Fruit fly (Drosophila melanogaster): ENCODE measurements around the gene Whamy.

Gene Whamy

DNA sequence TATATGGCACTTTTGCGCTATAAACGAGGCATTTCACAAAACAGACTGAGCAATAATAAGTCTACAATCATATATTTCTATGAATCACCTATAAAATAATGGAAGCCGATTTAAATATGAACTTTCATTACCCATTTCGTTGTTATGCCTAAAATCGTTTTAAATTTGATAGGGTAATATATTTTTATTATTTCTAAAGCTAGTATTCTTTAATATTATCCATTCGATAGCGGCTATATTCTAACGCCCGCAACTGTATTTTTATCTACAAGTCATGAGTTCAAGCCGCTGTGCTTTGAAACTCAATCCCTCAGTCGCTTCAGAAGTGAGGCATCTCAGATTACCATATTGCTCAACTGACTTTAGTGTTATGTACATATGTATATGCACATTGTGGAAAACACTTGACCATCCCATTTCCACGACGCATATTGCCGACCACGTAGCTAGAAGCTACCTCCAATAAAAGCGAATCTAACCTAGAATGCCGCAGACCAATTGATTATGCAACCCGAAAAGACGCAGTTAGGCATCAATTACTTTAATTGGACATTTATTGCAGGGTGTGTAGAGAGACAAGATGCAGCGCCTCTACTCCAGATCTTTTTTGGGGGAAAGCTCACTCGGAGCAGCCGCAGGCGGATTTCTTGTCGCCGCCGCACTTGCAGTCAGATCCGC lies 9.2 kb upstream of the Whamy start:
- TF ChIP-seq Rel (GFP tag; optimal IDR thresholded peaks at IDR 0.05) (no peak), Rel (tag; optimal IDR thresholded peaks at IDR 0.05) (no peak), OdsH (GFP tag; optimal IDR thresholded peaks at IDR 0.05) (no peak), fru (GFP tag; optimal IDR thresholded peaks at IDR 0.05) (no peak), Hnf4 (GFP tag; optimal IDR thresholded peaks at IDR 0.05) (peak; percentile 33)

- TF ChIP-seq GATAd (GFP tag; optimal IDR thresholded peaks at IDR 0.05) (no peak), sv (GFP tag; optimal IDR thresholded peaks at IDR 0.05) (no peak), HLH106 (tag; optimal IDR thresholded peaks at IDR 0.05) (no peak), lola (GFP tag; optimal IDR thresholded peaks at IDR 0.05) (no peak), Hnf4 (GFP tag; optimal IDR thresholded peaks at IDR 0.05) (no peak), OdsH (GFP tag; optimal IDR thresholded peaks at IDR 0.05) (no peak), Jra (GFP tag; optimal IDR thresholded peaks at IDR 0.05) (no peak), CG32264 (GFP tag; optimal IDR thresholded peaks at IDR 0.05) (no peak), pan (optimal IDR thresholded peaks at IDR 0.05) (no peak)
These were observed 5.5 kb upstream of the Whamy start, which contains the start of gene CG12947 for dm6 chr3R:9779764-9780163. Gene CG12947, plus strand, starts transcription at chr3R:9780064.

DNA sequence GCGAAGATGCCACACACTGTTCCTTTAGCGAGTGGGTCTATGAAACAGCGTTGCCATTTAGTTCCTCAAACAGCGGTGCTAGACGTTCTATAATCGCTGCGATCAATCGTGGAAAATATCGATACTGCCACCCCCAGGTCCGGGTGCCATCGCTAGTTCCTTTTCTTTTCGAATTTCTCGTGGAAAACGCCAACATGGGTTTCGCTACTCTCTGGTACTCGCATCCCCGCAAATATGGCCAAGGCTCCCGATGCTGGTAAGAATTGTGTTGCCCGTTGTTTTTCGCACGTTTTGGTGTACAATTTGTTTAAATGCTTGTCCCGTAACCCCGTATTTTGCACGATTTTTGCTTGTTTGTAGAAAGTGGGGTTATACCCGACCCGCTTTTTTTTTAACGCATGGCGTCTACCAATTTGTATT lies 3.7 kb upstream of the Whamy start, which contains the start of gene RpS29:
RpS29 (plus strand) TSS at position 102 of the 420 bp plus-strand sequence.
- TF ChIP-seq fru (GFP tag; optimal IDR thresholded peaks at IDR 0.05) (peak; percentile 72), CrebA (GFP tag; optimal IDR thresholded peaks at IDR 0.05; ENCODE audit: borderline replicate concordance) (no peak), woc (GFP tag; optimal IDR thresholded peaks at IDR 0.05) (no peak), ey (GFP tag; optimal IDR thresholded peaks at IDR 0.05) (peak; percentile 77), Vsx2 (GFP tag; optimal IDR thresholded peaks at IDR 0.05; ENCODE audit: partially characterized antibody) (no peak), sv (GFP tag; optimal IDR thresholded peaks at IDR 0.05) (peak; percentile 83), brk (GFP tag; optimal IDR thresholded peaks at IDR 0.05) (no peak), h (GFP tag; optimal IDR thresholded peaks at IDR 0.05) (peak; percentile 86), psq (GFP tag; optimal IDR thresholded peaks at IDR 0.05) (peak; percentile 68), Hr78 (GFP tag; optimal IDR thresholded peaks at IDR 0.05) (no peak), dl (GFP tag; optimal IDR thresholded peaks at IDR 0.05; ENCODE audit: insufficient read depth in 1 of 2, partially characterized antibody in 2 of 2) (no peak), dsf (GFP tag; optimal IDR thresholded peaks at IDR 0.05; ENCODE audit: borderline replicate concordance) (peak; percentile 48), Abd-B (GFP tag; optimal IDR thresholded peaks at IDR 0.05) (no peak), Dfd (GFP tag; optimal IDR thresholded peaks at IDR 0.05) (no peak), Hnf4 (GFP tag; optimal IDR thresholded peaks at IDR 0.05) (peak; percentile 84), foxo (GFP tag; optimal IDR thresholded peaks at IDR 0.05) (peak in 1 of 2 experiments; percentile 91), br (GFP tag; optimal IDR thresholded peaks at IDR 0.05) (peak; percentile 83), N (GFP tag; optimal IDR thresholded peaks at IDR 0.05) (no peak), pan (optimal IDR thresholded peaks at IDR 0.05) (no peak), Dif (GFP tag; optimal IDR thresholded peaks at IDR 0.05; ENCODE audit: partially characterized antibody) (peak; percentile 28), CG9705 (GFP tag; optimal IDR thresholded peaks at IDR 0.05) (peak; percentile 85), OdsH (GFP tag; optimal IDR thresholded peaks at IDR 0.05) (peak; percentile 73), tai (GFP tag; optimal IDR thresholded peaks at IDR 0.05) (no peak), Jra (GFP tag; optimal IDR thresholded peaks at IDR 0.05) (peak; percentile 67), jim (GFP tag; optimal IDR thresholded peaks at IDR 0.05) (peak; percentile 92), sage (GFP tag; optimal IDR thresholded peaks at IDR 0.05) (no peak), GATAd (GFP tag; optimal IDR thresholded peaks at IDR 0.05) (no peak), Rel (GFP tag; optimal IDR thresholded peaks at IDR 0.05) (no peak), Rel (tag; optimal IDR thresholded peaks at IDR 0.05) (peak; percentile 69), usp (GFP tag; optimal IDR thresholded peaks at IDR 0.05) (no peak), dmrt93B (GFP tag; optimal IDR thresholded peaks at IDR 0.05) (peak; percentile 74), CG32264 (GFP tag; optimal IDR thresholded peaks at IDR 0.05) (no peak), Sp1 (GFP tag; optimal IDR thresholded peaks at IDR 0.05) (peak; percentile 72), lola (GFP tag; optimal IDR thresholded peaks at IDR 0.05) (no peak), Hr83 (GFP tag; optimal IDR thresholded peaks at IDR 0.05; ENCODE audit: poor library complexity, severe bottlenecking) (peak; percentile 98), HLH106 (tag; optimal IDR thresholded peaks at IDR 0.05) (peak; percentile 72), Myc (optimal IDR thresholded peaks at IDR 0.05) (peak; percentile 70), rgr (GFP tag; optimal IDR thresholded peaks at IDR 0.05) (peak; percentile 87), Mio (GFP tag; optimal IDR thresholded peaks at IDR 0.05) (no peak)

Measured in whole organism, wandering third instar larva.